Worm (Caenorhabditis elegans) whole organism, mixed stage, embryonic: Measurements from ENCODE around the gene C25F9.11.

Experiments
- M03D4.4 ChIP-seq: sonication (generic microtip); optimal IDR thresholded peaks from 2 replicates; lab custom pipeline; 2017; ENCODE audit warnings: mild to moderate bottlenecking, missing genetic modification characterization, missing compliant biosample characterization
- ceh-83 ChIP-seq: fragments of 200-800 bp; sonication (Bioruptor generic); optimal IDR thresholded peaks from 2 replicates; lab custom pipeline; 2018; ENCODE audit warnings: mild to moderate bottlenecking, missing genetic modification characterization, missing compliant biosample characterization
- lin-32 ChIP-seq: fragments of 200-800 bp; sonication (Bioruptor generic); optimal IDR thresholded peaks from 2 replicates; lab custom pipeline; 2018; ENCODE audit warnings: mild to moderate bottlenecking, missing genetic modification characterization, missing compliant biosample characterization
- nhr-76 ChIP-seq: sonication (generic microtip); optimal IDR thresholded peaks from 2 replicates; lab custom pipeline; 2017; ENCODE audit warnings: missing biosample characterization, missing genetic modification characterization
- unc-120 ChIP-seq: sonication (generic microtip); optimal IDR thresholded peaks from 2 replicates; lab custom pipeline; 2017; ENCODE audit warnings: missing genetic modification characterization, missing compliant biosample characterization; ENCODE audit not compliant: poor library complexity, severe bottlenecking
- ztf-11 ChIP-seq: fragments of 150-350 bp; optimal IDR thresholded peaks from 2 replicates; lab custom pipeline; 2014; ENCODE audit warnings: missing biosample characterization, missing genetic modification characterization

- no peak for TF ChIP-seq unc-120 (tag; lab: Kevin White, UChicago)
- no peak for TF ChIP-seq nhr-76 (tag; lab: Kevin White, UChicago)
- no peak for TF ChIP-seq ztf-11 (tag; lab: Kevin White, UChicago)
- no peak for TF ChIP-seq lin-32 (GFP tag; lab: Kevin White, UChicago)
- no peak for TF ChIP-seq ceh-83
- TF ChIP-seq M03D4.4 (tag; lab: Kevin White, UChicago): no peak
These were observed 10.7 kb upstream of the C25F9.11 start for ce11 chrV:19443599-19443998.
